Fruit fly (Drosophila melanogaster): Measurements from ENCODE around the gene CG12523.

CG12523 gene

dm6 chr3L:10793250-10793649 lies 7.7 kb upstream of the CG12523 start:
- no peak for TF ChIP-seq noc (tag; optimal IDR thresholded peaks at IDR 0.05)

DNA sequence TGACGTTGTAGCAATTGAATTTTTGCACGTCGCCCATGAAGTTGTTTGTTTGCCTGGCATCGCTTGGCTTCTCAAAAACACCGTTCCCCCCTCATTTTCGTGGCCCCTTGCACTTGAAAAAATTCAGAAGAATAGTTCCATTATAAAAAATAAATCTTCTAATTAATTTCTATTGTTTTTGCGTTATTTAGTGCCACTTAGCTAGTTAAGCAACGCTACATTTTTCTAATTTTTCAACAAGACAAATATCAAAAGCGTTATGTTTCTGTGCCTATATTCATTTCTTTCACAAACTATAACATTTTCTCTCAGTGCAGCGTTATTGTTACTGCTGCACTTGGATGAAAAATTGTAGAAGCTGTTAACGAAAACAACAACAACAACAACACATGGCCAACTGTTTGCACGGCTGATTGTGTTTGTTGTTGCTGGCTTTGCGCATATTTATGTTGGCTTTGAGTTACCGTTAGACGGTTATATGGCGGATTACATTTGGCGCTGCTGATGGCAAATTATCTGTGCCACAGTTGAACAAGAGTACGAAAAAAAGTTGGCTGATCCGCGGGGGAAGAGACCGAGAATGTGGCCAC lies 7.0 kb upstream of the CG12523 start:
- TF ChIP-seq noc (tag; optimal IDR thresholded peaks at IDR 0.05), result no peak

dm6 chr3L:10795911-10796310 lies 5.1 kb upstream of the CG12523 start:
- TF ChIP-seq noc (tag; optimal IDR thresholded peaks at IDR 0.05), result no peak

- TF ChIP-seq noc (tag; optimal IDR thresholded peaks at IDR 0.05), result no peak
These were observed 1.0 kb upstream of the CG12523 start for dm6 chr3L:10799988-10800387.

DNA sequence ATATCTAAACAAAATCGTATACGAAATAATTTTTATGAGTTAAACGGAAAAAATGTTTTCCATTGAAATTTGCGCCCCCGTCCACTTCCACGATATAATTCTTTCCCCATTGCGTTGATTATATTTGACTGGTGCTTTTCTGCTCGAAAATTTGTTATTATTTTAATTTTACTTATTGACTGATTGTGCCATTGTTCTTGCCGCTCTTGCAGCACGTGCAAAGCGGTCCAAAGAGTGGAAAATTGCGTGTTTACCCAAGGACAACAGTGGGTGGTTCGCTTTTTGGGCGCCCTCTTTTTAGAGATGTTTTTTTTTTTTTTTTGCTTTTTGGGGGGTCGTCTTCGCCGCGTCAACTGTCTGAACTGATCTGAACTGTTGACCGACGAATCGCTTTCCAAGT lies 2.1 kb downstream of the CG12523 start:
- TF ChIP-seq noc (tag; optimal IDR thresholded peaks at IDR 0.05), result no peak

- TF ChIP-seq noc (tag; optimal IDR thresholded peaks at IDR 0.05), result no peak
These were observed 8.0 kb downstream of the CG12523 start for dm6 chr3L:10808982-10809381.

dm6 chr3L:10810539-10811443 lies 9.8 kb downstream of the CG12523 start:
- TF ChIP-seq noc (tag; optimal IDR thresholded peaks at IDR 0.05), result peak; percentile 13

DNA sequence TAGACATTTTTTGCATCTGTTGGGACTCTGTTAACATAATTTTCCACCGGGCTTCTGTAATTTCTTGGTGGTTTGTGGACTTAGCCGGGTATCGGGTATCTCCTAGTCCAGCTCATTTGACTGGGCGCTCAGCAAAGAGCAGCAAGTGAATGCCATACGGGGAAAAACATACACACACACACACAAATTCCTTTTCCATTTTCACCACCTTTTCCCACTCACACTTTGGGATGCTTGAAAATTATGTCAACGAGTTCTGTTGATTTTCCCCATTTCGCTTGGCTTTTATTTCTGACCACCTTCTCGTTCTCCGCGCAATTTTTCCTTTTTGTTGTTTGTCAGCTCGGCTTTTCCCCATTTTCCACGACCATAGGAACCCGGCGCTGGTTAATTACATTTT lies 10.9 kb downstream of the CG12523 start:
- TF ChIP-seq noc (tag; optimal IDR thresholded peaks at IDR 0.05), result no peak

- TF ChIP-seq noc (tag; optimal IDR thresholded peaks at IDR 0.05), result no peak
These were observed 11.9 kb downstream of the CG12523 start for dm6 chr3L:10812903-10813302.

dm6 chr3L:10813911-10814310 lies 12.9 kb downstream of the CG12523 start:
- TF ChIP-seq noc (tag; optimal IDR thresholded peaks at IDR 0.05), result no peak

DNA sequence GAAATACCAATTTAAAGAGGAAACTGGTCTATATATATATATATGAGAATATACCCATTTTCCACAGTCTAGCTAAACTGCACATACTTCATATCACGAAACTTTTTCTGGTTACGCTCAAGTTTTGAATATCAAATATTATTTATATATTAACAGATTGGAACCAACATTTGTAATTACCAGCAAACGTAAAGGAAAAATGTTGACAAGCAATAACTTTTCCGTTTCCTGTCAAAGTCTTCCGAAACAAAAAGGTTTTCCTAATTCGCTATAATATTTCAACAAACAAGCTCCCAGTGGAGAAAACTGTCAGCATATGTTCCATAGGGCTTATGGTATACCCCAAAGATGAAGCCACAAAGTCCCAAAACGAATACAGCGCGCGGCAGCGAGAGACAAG lies 13.5 kb downstream of the CG12523 start, which contains the start of gene CG42831:
CG42831 (plus strand) TSS at position 301 of the 400 bp plus-strand sequence.
- TF ChIP-seq noc (tag; optimal IDR thresholded peaks at IDR 0.05), result no peak

- no peak for TF ChIP-seq noc (tag; optimal IDR thresholded peaks at IDR 0.05)
These were observed 14.0 kb downstream of the CG12523 start for dm6 chr3L:10814925-10815447.

DNA sequence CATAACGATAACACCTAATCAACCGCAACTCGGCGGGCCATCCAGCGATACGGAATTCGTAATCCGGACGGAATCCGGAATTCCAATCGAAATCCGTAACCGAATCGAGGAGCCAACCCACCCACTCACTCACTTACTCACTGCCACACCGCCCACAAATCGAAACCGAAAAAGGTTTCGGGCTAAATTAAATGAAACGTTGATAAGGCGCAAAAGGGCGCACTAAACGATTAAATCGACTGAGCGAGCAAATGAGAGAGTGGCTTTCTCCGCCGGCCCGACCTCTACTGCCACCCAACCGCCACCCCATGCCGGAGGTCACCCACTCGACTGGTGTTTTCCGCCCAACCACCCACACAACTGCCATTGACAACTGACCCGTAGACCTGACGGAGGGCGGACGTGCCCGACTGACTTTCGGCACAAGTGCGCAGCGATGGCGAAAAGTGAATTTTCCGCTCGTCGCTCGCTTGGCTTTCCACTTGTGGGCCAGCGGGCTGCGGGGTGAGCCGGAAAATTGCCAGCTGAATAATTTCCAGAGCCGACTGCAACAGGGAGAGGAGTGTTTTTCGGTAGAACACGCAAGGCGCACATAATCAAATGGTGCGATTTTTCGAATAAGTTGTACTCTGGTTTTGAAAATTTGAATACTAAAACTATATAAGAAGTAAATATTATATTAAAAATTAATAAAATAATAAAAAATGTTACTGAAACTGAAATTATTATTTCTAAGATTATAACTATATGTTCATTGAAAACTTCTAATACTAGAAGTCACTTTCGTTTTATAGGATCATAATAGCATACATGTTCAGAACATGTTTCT lies 15.9 kb downstream of the CG12523 start:
- no peak for TF ChIP-seq noc (tag; optimal IDR thresholded peaks at IDR 0.05)

- no peak for TF ChIP-seq noc (tag; optimal IDR thresholded peaks at IDR 0.05)
These were observed 17.0 kb downstream of the CG12523 start for dm6 chr3L:10817670-10818650.

DNA sequence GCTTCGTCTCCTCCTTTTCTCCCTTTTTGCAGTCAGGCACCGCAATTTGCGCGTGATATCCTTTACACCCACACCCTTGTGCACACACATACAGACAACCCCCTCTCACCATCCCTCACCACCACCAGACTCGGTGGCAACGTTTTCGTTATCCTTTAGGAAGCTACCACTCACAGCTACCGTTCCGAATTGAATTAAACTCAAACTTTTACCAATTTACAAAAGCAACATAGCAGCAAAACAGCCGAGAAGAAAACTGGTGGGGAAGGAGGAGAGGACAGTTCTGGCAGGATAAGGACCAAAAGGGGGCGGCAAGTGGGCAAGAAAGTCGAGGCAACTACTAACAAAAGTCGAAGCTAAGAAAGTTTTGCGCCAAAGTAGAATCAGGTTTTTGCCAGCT lies 20.5 kb downstream of the CG12523 start:
- no peak for TF ChIP-seq noc (tag; optimal IDR thresholded peaks at IDR 0.05)

Data from whole organism, larva.